Fruit fly (Drosophila melanogaster): Measurements from ENCODE around the gene CG31342.

The CG31342 gene

DNA sequence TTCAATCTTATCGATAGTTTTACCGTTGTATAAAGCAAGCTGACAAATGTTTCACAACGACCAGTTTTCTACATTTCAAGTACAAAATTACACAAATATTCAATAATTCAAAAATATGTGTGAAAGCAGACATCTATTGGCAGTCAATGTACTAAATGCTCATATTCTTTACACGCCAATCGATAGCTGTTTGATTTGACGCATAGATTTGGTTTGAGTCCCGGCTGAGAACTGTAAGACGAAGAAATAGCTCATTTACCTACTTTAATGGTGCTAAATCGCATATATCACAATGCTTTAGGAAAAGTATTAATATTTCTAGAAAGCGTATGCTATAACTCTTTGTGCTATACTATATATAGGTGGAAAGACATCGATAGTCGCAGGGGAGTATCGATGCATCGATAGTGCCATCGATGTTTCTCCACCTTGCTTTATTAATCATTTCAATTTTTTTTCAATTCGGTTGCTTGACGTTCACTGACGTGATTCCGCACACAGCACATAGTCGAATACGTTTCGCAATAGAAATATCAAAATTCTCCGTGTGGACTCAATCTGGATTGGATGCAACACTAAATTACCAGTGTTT, 5.1 kb upstream of the CG31342 start, which contains the start of gene Paip2 (continued):
- TF ChIP-seq pan (optimal IDR thresholded peaks at IDR 0.05) = no peak
- no peak for TF ChIP-seq pan (GFP tag; optimal IDR thresholded peaks at IDR 0.05 in 1 of 2, IDR thresholded peaks at IDR 0.05 in 1 of 2)
- no peak for TF ChIP-seq CG15011 (GFP tag; optimal IDR thresholded peaks at IDR 0.05)
- TF ChIP-seq dm (GFP tag; optimal IDR thresholded peaks at IDR 0.05) = peak; percentile 39
- TF ChIP-seq CG9215 (GFP tag; IDR thresholded peaks at IDR 0.05) = no peak
- TF ChIP-seq knrl (GFP tag; IDR thresholded peaks at IDR 0.05; ENCODE audit: partially characterized antibody) = peak; percentile 99
- no peak for TF ChIP-seq Bdp1 (GFP tag; optimal IDR thresholded peaks at IDR 0.05)
- TF ChIP-seq Lhr (GFP tag; optimal IDR thresholded peaks at IDR 0.05) = peak; percentile 76
- TF ChIP-seq Pdp1 (GFP tag; optimal IDR thresholded peaks at IDR 0.05) = peak in 1 of 2 experiments; percentile 84
- TF ChIP-seq Rfx (GFP tag; IDR thresholded peaks at IDR 0.05) = 0 out of 2 replicates have a peak, but pooled peaks have one; percentile 23
- TF ChIP-seq CG17186 (GFP tag; optimal IDR thresholded peaks at IDR 0.05) = peak; percentile 67
- TF ChIP-seq jing (GFP tag; optimal IDR thresholded peaks at IDR 0.05) = no peak
- TF ChIP-seq CG3726 (GFP tag; IDR thresholded peaks at IDR 0.05) = no peak
- TF ChIP-seq Nf-YC (tag; optimal IDR thresholded peaks at IDR 0.05) = peak; percentile 32
- TF ChIP-seq CG12659 (GFP tag; optimal IDR thresholded peaks at IDR 0.05) = peak; percentile 70
- TF ChIP-seq Myb (GFP tag; optimal IDR thresholded peaks at IDR 0.05) = peak; percentile 63
- TF ChIP-seq pzg (GFP tag; optimal IDR thresholded peaks at IDR 0.05) = peak; percentile 87
- peak; percentile 67 for TF ChIP-seq CoRest (tag; optimal IDR thresholded peaks at IDR 0.05)
- no peak for TF ChIP-seq CG17912 (GFP tag; optimal IDR thresholded peaks at IDR 0.05)
- TF ChIP-seq CG18011 (GFP tag; optimal IDR thresholded peaks at IDR 0.05) = peak; percentile 88
- TF ChIP-seq CG17385 (GFP tag; optimal IDR thresholded peaks at IDR 0.05) = no peak
- TF ChIP-seq nmo (GFP tag; optimal IDR thresholded peaks at IDR 0.05) = peak; percentile 71
- TF ChIP-seq emc (GFP tag; optimal IDR thresholded peaks at IDR 0.05) = no peak
- TF ChIP-seq gfzf (GFP tag; optimal IDR thresholded peaks at IDR 0.05) = peak; percentile 53
- peak; percentile 93 for TF ChIP-seq mld (GFP tag; IDR thresholded peaks at IDR 0.05; ENCODE audit: partially characterized antibody)
- TF ChIP-seq dpn (GFP tag; optimal IDR thresholded peaks at IDR 0.05) = peak in 1 of 2 experiments; percentile 5
- TF ChIP-seq Dip2 (GFP tag; IDR thresholded peaks at IDR 0.05) = no peak
- TF ChIP-seq Fer2 (tag; optimal IDR thresholded peaks at IDR 0.05) = no peak
- no peak for TF ChIP-seq Elba2 (GFP tag; optimal IDR thresholded peaks at IDR 0.05)
- no peak for TF ChIP-seq mam (GFP tag; optimal IDR thresholded peaks at IDR 0.05)
- peak; percentile 83 for TF ChIP-seq CG42726 (GFP tag; IDR thresholded peaks at IDR 0.05; ENCODE audit: partially characterized antibody)
- no peak for TF ChIP-seq salm (tag; optimal IDR thresholded peaks at IDR 0.05)
- peak; percentile 99 for TF ChIP-seq CG14860 (GFP tag; IDR thresholded peaks at IDR 0.05; ENCODE audit: partially characterized antibody)
- no peak for TF ChIP-seq cato (GFP tag; optimal IDR thresholded peaks at IDR 0.05; ENCODE audit: borderline replicate concordance)
- peak; percentile 39 for TF ChIP-seq CG3838 (GFP tag; optimal IDR thresholded peaks at IDR 0.05)
- TF ChIP-seq CG12071 (GFP tag; optimal IDR thresholded peaks at IDR 0.05) = no peak
- TF ChIP-seq usp (GFP tag; optimal IDR thresholded peaks at IDR 0.05) = no peak
- TF ChIP-seq bbx (GFP tag; IDR thresholded peaks at IDR 0.05; ENCODE audit: partially characterized antibody) = peak; percentile 97
- no peak for TF ChIP-seq croc (GFP tag; conservative IDR thresholded peaks at IDR 0.05)
- TF ChIP-seq CG17829 (tag; optimal IDR thresholded peaks at IDR 0.05) = peak; percentile 61
- TF ChIP-seq Nf-YA (GFP tag; IDR thresholded peaks at IDR 0.05) = no peak
- TF ChIP-seq CG2116 (GFP tag; optimal IDR thresholded peaks at IDR 0.05) = peak; percentile 90
- TF ChIP-seq cwo (GFP tag; optimal IDR thresholded peaks at IDR 0.05) = no peak
- peak; percentile 9 for TF ChIP-seq CG7786 (GFP tag; optimal IDR thresholded peaks at IDR 0.05)
- TF ChIP-seq CG13424 (tag; optimal IDR thresholded peaks at IDR 0.05) = peak; percentile 10
- TF ChIP-seq Atf3 (GFP tag; optimal IDR thresholded peaks at IDR 0.05) = peak; percentile 1
- TF ChIP-seq CG15514 (GFP tag; optimal IDR thresholded peaks at IDR 0.05) = peak; percentile 67
- TF ChIP-seq CG3995 (GFP tag; optimal IDR thresholded peaks at IDR 0.05) = peak; percentile 4
- TF ChIP-seq nerfin-1 (tag; optimal IDR thresholded peaks at IDR 0.05) = peak; percentile 31
